Fruit fly (Drosophila melanogaster): Measurements from ENCODE around the gene CG2278.
A peak's percentile ranks its signal among the peaks of the same experiment; 100 is the strongest.

The CG2278 gene

DNA sequence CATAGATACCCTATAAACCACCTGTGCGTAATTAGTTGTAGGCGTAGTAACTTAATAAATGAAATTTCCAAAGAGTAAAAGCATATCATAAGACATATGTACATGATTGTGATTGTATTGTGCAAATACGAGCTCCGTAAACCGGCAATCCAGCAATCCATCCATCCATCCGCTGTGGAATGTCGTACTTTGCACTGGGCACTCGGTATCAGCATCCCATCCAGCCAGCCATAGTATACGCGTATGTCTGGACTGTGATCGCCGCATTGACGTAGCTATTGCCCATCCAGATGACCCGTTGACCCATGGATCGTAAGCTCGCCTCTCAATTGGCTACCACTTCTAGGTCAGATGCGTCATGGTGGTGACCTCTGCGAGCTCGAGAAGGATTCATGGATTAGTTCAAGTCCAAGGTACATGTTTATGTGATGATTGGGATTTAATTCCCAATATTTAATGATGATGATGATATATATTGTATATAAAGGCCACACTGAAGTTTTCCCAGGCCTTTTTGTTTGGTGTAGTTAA lies 11.1 kb downstream of the CG2278 start (continued):
- TF ChIP-seq acj6 (GFP tag; optimal IDR thresholded peaks at IDR 0.05): no peak
- TF ChIP-seq CG11762 (GFP tag; optimal IDR thresholded peaks at IDR 0.05; ENCODE audit: insufficient read depth): no peak
- TF ChIP-seq CG1621 (tag; optimal IDR thresholded peaks at IDR 0.05): peak; percentile 56
- TF ChIP-seq topi (GFP tag; optimal IDR thresholded peaks at IDR 0.05): no peak
- no peak for TF ChIP-seq CG34406 (GFP tag; optimal IDR thresholded peaks at IDR 0.05)
- no peak for TF ChIP-seq Met (GFP tag; optimal IDR thresholded peaks at IDR 0.05)
- TF ChIP-seq CG32006 (GFP tag; optimal IDR thresholded peaks at IDR 0.05): no peak
- no peak for TF ChIP-seq Hr39 (GFP tag; optimal IDR thresholded peaks at IDR 0.05)
- TF ChIP-seq dsx (GFP tag; optimal IDR thresholded peaks at IDR 0.05; ENCODE audit: poor library complexity, severe bottlenecking): peak; percentile 28
- TF ChIP-seq Ets96B (tag; optimal IDR thresholded peaks at IDR 0.05): no peak
- peak; percentile 81 for TF ChIP-seq CG6808 (GFP tag; optimal IDR thresholded peaks at IDR 0.05)
- no peak for TF ChIP-seq vri (GFP tag; optimal IDR thresholded peaks at IDR 0.05)
- TF ChIP-seq CG11902 (GFP tag; optimal IDR thresholded peaks at IDR 0.05): no peak
- no peak for TF ChIP-seq CG10631 (GFP tag; optimal IDR thresholded peaks at IDR 0.05)
- no peak for TF ChIP-seq CG6792 (GFP tag; optimal IDR thresholded peaks at IDR 0.05)
- TF ChIP-seq eg (GFP tag; IDR thresholded peaks at IDR 0.05): peak; percentile 24; the same call in 1 of the 3 replicates
- no peak for TF ChIP-seq dac (GFP tag; optimal IDR thresholded peaks at IDR 0.05)
- no peak for TF ChIP-seq Smox (GFP tag; optimal IDR thresholded peaks at IDR 0.05)
- TF ChIP-seq fd59A (GFP tag; optimal IDR thresholded peaks at IDR 0.05): no peak
- TF ChIP-seq pdm3 (GFP tag; optimal IDR thresholded peaks at IDR 0.05): no peak
- TF ChIP-seq Blimp-1 (GFP tag; optimal IDR thresholded peaks at IDR 0.05): no peak
- no peak for TF ChIP-seq Ets21C (GFP tag; optimal IDR thresholded peaks at IDR 0.05)
- TF ChIP-seq CG31627 (GFP tag; optimal IDR thresholded peaks at IDR 0.05): no peak
- no peak for TF ChIP-seq CG8632 (GFP tag; optimal IDR thresholded peaks at IDR 0.05)
- no peak for TF ChIP-seq lz (GFP tag; optimal IDR thresholded peaks at IDR 0.05)
- TF ChIP-seq Eip78C (GFP tag): peak; percentile 40
- no peak for TF ChIP-seq CG7368 (GFP tag; optimal IDR thresholded peaks at IDR 0.05)
- TF ChIP-seq Eip75B (GFP tag; optimal IDR thresholded peaks at IDR 0.05): no peak
- no peak for TF ChIP-seq CG4318 (GFP tag; optimal IDR thresholded peaks at IDR 0.05)
- TF ChIP-seq cyc (GFP tag; optimal IDR thresholded peaks at IDR 0.05): no peak
- TF ChIP-seq CG8119 (GFP tag; IDR thresholded peaks at IDR 0.05): peak; percentile 41; the same call in 1 of the 3 replicates
- TF ChIP-seq ss (GFP tag; optimal IDR thresholded peaks at IDR 0.05): peak; percentile 85 to 87

DNA sequence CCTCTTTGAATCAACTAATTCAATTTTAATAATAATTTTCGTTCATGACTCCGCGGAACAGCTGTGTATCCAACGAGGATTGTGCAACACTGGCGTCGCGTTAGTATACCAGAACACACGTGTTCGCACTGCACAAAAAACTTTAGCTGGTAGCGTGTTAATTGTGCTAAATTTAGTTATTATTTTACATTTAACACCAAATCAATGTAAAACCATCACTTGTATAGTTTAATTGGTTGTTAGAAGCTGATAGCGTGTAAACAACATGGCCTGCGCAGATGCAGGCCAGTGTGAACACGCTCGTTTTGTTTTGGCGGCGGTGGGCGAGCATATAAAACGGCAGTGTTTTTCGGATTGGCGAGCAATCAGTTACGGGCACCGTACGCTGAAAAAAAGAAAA lies 12.8 kb downstream of the CG2278 start, which contains the start of the genes Traf6 and GIIIspla2:
Traf6 (minus strand) TSS at position 93 of the 400 bp plus-strand sequence.
GIIIspla2 (plus strand) TSS at position 335 of the 400 bp plus-strand sequence.
- peak; percentile 69 for TF ChIP-seq achi (GFP tag; optimal IDR thresholded peaks at IDR 0.05)
- TF ChIP-seq dsx (GFP tag; optimal IDR thresholded peaks at IDR 0.05; ENCODE audit: poor library complexity, severe bottlenecking): no peak
- TF ChIP-seq Smox (GFP tag; optimal IDR thresholded peaks at IDR 0.05): no peak
- peak; percentile 83 for TF ChIP-seq esn (GFP tag; optimal IDR thresholded peaks at IDR 0.05)
- TF ChIP-seq Eip75B (GFP tag; optimal IDR thresholded peaks at IDR 0.05): peak; percentile 79
- TF ChIP-seq Sox15 (GFP tag; optimal IDR thresholded peaks at IDR 0.05): peak; percentile 39
- no peak for TF ChIP-seq CG32006 (GFP tag; optimal IDR thresholded peaks at IDR 0.05)
- TF ChIP-seq CG34406 (GFP tag; optimal IDR thresholded peaks at IDR 0.05): no peak
- peak; percentile 68 for TF ChIP-seq Ets96B (tag; optimal IDR thresholded peaks at IDR 0.05)
- no peak for TF ChIP-seq CG16779 (tag; optimal IDR thresholded peaks at IDR 0.05)
- TF ChIP-seq CG1621 (tag; optimal IDR thresholded peaks at IDR 0.05): peak; percentile 68
- peak; percentile 12 for TF ChIP-seq Lpt (GFP tag; optimal IDR thresholded peaks at IDR 0.05)
- no peak for TF ChIP-seq CG6276 (GFP tag; optimal IDR thresholded peaks at IDR 0.05)
- peak; percentile 83 for TF ChIP-seq Eip78C (GFP tag)
- TF ChIP-seq CG6792 (GFP tag; optimal IDR thresholded peaks at IDR 0.05): peak; percentile 42
- peak; percentile 75 for TF ChIP-seq Gug (GFP tag; IDR thresholded peaks at IDR 0.05)
- TF ChIP-seq Sox102F (GFP tag; optimal IDR thresholded peaks at IDR 0.05): no peak
- TF ChIP-seq CG11762 (GFP tag; optimal IDR thresholded peaks at IDR 0.05; ENCODE audit: insufficient read depth): no peak
- peak; percentile 80 for TF ChIP-seq CG3032 (tag; optimal IDR thresholded peaks at IDR 0.05)
- no peak for TF ChIP-seq Hr38 (GFP tag; optimal IDR thresholded peaks at IDR 0.05)
- peak; percentile 54 for TF ChIP-seq CG11902 (GFP tag; optimal IDR thresholded peaks at IDR 0.05)
- no peak for TF ChIP-seq CG7368 (GFP tag; optimal IDR thresholded peaks at IDR 0.05)
- TF ChIP-seq lz (GFP tag; optimal IDR thresholded peaks at IDR 0.05): peak; percentile 85
- TF ChIP-seq spab (GFP tag; optimal IDR thresholded peaks at IDR 0.05): no peak
- peak; percentile 63 for TF ChIP-seq CG8119 (GFP tag; IDR thresholded peaks at IDR 0.05)
- TF ChIP-seq dac (GFP tag; optimal IDR thresholded peaks at IDR 0.05): peak; percentile 74
- TF ChIP-seq cyc (GFP tag; optimal IDR thresholded peaks at IDR 0.05): peak; percentile 66
- peak; percentile 86; the same call in 2 of the 3 replicates for TF ChIP-seq CG6163 (GFP tag; IDR thresholded peaks at IDR 0.05)
- peak; percentile 80 for TF ChIP-seq CG31627 (GFP tag; optimal IDR thresholded peaks at IDR 0.05)
- TF ChIP-seq fd85E (GFP tag; optimal IDR thresholded peaks at IDR 0.05): no peak
- TF ChIP-seq ss (GFP tag; optimal IDR thresholded peaks at IDR 0.05): no peak
- no peak for TF ChIP-seq Blimp-1 (GFP tag; optimal IDR thresholded peaks at IDR 0.05)
- no peak for TF ChIP-seq OdsH (GFP tag; optimal IDR thresholded peaks at IDR 0.05)
- no peak for TF ChIP-seq CG8632 (GFP tag; optimal IDR thresholded peaks at IDR 0.05)
- TF ChIP-seq vri (GFP tag; optimal IDR thresholded peaks at IDR 0.05): no peak
- TF ChIP-seq CG4318 (GFP tag; optimal IDR thresholded peaks at IDR 0.05): no peak
- no peak for TF ChIP-seq CG3919 (GFP tag; optimal IDR thresholded peaks at IDR 0.05)
